Worm (Caenorhabditis elegans): Measurements from ENCODE around the gene F53F4.12.

F53F4.12 gene

DNA sequence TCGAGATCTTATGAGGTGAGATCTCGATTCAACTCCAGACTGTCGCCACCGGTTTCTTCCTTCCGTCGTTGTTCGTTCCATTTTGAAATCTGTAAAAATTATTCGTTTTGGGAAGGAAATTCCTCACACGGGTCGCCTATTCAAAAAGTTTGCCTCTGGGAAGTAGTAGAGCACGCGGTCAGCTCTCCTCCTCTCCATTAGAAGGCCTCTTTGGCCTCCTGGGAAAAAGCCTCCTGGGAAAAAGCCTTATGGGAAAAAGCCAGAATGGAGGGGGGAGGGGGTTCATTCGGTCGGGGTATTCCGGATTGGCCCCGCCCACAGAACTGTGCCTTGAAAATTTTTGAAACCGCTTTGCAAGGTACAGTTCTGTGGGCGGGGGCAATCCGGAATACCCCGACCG is 21.8 kb downstream of the F53F4.12 start:
- TF ChIP-seq egl-5 (tag; optimal IDR thresholded peaks at IDR 0.05) (no peak), ztf-4 (tag; optimal IDR thresholded peaks at IDR 0.05) (no peak), hmg-11 (tag; optimal IDR thresholded peaks at IDR 0.05) (no peak), ceh-82 (tag; optimal IDR thresholded peaks at IDR 0.05) (no peak), daf-12 (tag; optimal IDR thresholded peaks at IDR 0.05) (no peak), nhr-67 (tag; optimal IDR thresholded peaks at IDR 0.05) (no peak), elt-2 (tag; optimal IDR thresholded peaks at IDR 0.05) (no peak), aly-2 (tag; optimal IDR thresholded peaks at IDR 0.05) (no peak), unc-62 (GFP tag; optimal IDR thresholded peaks at IDR 0.05) (no peak)

DNA sequence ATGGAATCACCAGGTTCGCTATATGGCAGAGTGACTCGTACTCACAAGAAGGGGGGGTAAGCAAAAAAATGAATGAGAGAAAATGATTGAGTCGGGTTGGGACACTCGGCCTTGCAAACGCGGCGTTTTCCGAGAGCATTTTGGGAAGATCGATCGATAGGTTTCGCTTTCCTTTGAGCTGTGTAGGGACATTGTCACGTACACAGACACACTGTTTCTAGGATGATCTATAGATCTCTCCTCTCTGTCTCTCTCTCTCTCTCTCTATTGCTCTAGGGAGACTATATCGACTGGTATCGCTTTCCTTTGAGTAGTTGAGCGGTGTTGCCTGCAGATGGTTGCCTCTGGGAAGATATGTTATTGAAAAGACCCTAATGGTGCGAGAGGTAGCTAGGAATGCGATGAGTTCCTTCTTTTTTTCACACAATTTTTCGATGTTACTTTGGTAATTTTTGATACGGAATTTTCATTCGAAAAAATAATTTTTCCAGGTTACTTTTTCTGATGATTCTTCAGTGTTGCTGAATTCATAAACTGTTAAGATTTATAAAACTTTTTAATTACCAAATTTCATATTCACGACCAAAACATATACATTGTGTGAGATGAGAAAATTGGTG is 24.0 kb downstream of the F53F4.12 start, which contains the start of gene H37A05.4:
Gene H37A05.4 (minus strand): TSS at position 51 of the 620 bp plus-strand sequence.
- TF ChIP-seq sea-2 (GFP tag; optimal IDR thresholded peaks at IDR 0.05) (no peak), nhr-237 (tag; optimal IDR thresholded peaks at IDR 0.05) (no peak), elt-3 (tag; optimal IDR thresholded peaks at IDR 0.05) (no peak), daf-12 (tag; optimal IDR thresholded peaks at IDR 0.05) (no peak), ceh-28 (tag; optimal IDR thresholded peaks at IDR 0.05) (no peak), lin-15B (tag; optimal IDR thresholded peaks at IDR 0.05) (no peak), ztf-4 (tag; optimal IDR thresholded peaks at IDR 0.05) (no peak), nhr-28 (tag; optimal IDR thresholded peaks at IDR 0.05) (no peak), nhr-11 (tag; optimal IDR thresholded peaks at IDR 0.05) (no peak), fkh-10 (GFP tag; optimal IDR thresholded peaks at IDR 0.05) (no peak), fos-1 (tag; optimal IDR thresholded peaks at IDR 0.05) (no peak), ceh-16 (tag; optimal IDR thresholded peaks at IDR 0.05) (no peak), nhr-12 (tag; optimal IDR thresholded peaks at IDR 0.05) (no peak), snpc-4 (tag; optimal IDR thresholded peaks at IDR 0.05) (no peak), lin-39 (tag; optimal IDR thresholded peaks at IDR 0.05) (no peak), ztf-11 (tag; optimal IDR thresholded peaks at IDR 0.05) (no peak), pqm-1 (tag; optimal IDR thresholded peaks at IDR 0.05) (no peak), elt-1 (tag; optimal IDR thresholded peaks at IDR 0.05) (no peak), eor-1 (tag; optimal IDR thresholded peaks at IDR 0.05) (no peak), nhr-77 (tag; optimal IDR thresholded peaks at IDR 0.05) (no peak), jun-1 (tag; optimal IDR thresholded peaks at IDR 0.05) (no peak), egl-5 (tag; optimal IDR thresholded peaks at IDR 0.05) (no peak), ama-1 (optimal IDR thresholded peaks at IDR 0.05) (peak; percentile 33), nhr-43 (tag; optimal IDR thresholded peaks at IDR 0.05; ENCODE audit: poor library complexity, severe bottlenecking) (peak; percentile 94), tbx-2 (tag; optimal IDR thresholded peaks at IDR 0.05) (peak; percentile 7), zag-1 (tag; optimal IDR thresholded peaks at IDR 0.05) (no peak), R02D3.7 (tag; optimal IDR thresholded peaks at IDR 0.05) (no peak), nhr-67 (tag; optimal IDR thresholded peaks at IDR 0.05) (no peak), lsy-12 (tag; optimal IDR thresholded peaks at IDR 0.05) (peak; percentile 73), mdl-1 (tag; optimal IDR thresholded peaks at IDR 0.05) (no peak), fkh-2 (tag; optimal IDR thresholded peaks at IDR 0.05) (no peak), pha-4 (tag; optimal IDR thresholded peaks at IDR 0.05) (no peak), unc-62 (GFP tag; optimal IDR thresholded peaks at IDR 0.05) (no peak), aly-2 (tag; optimal IDR thresholded peaks at IDR 0.05) (peak; percentile 18), ZK546.5 (tag; optimal IDR thresholded peaks at IDR 0.05) (no peak), ceh-9 (tag; optimal IDR thresholded peaks at IDR 0.05) (no peak), elt-2 (tag; optimal IDR thresholded peaks at IDR 0.05) (peak; percentile 40), ceh-82 (tag; optimal IDR thresholded peaks at IDR 0.05) (no peak), nhr-23 (tag; optimal IDR thresholded peaks at IDR 0.05) (peak; percentile 35), nhr-25 (tag; optimal IDR thresholded peaks at IDR 0.05) (no peak), skn-1 (tag; optimal IDR thresholded peaks at IDR 0.05) (no peak), nfya-1 (tag; optimal IDR thresholded peaks at IDR 0.05; ENCODE audit: insufficient read depth) (no peak), mml-1 (tag; optimal IDR thresholded peaks at IDR 0.05) (no peak), unc-39 (tag; optimal IDR thresholded peaks at IDR 0.05) (no peak), hmg-11 (tag; optimal IDR thresholded peaks at IDR 0.05) (no peak), egl-27 (tag; optimal IDR thresholded peaks at IDR 0.05) (no peak), nhr-76 (tag; optimal IDR thresholded peaks at IDR 0.05) (no peak)

Measured in whole organism, L3 larva.